Worm (Caenorhabditis elegans) whole organism, dauer: ENCODE measurements around the gene sre-34.

Experiments used
- unc-62 ChIP-seq: sonication (generic microtip); optimal IDR thresholded peaks from 2 replicates; lab custom pipeline; 2017; ENCODE audit warnings: missing biosample characterization, missing genetic modification reagents, missing genetic modification characterization

The sre-34 gene

ce11 chrII:12444679-12445376 lies 5.1 kb upstream of the sre-34 start, which contains the start of the genes W05H5.1 and pitr-6:
W05H5.1 (minus strand) TSS chrII:12444779.
pitr-6 (plus strand) TSS chrII:12445326.
- TF ChIP-seq unc-62 (GFP tag; lab: Kevin White, UChicago), result no peak

ce11 chrII:12448241-12448640 lies 1.7 kb upstream of the sre-34 start, which contains the start of gene srh-27:
srh-27 (plus strand) TSS chrII:12448541.
- no peak for TF ChIP-seq unc-62 (GFP tag; lab: Kevin White, UChicago)

ce11 chrII:12452754-12453352 lies 2.9 kb downstream of the sre-34 start, which contains the start of the genes sre-35 and sre-33:
sre-35 (minus strand) TSS chrII:12452854.
sre-33 (plus strand) TSS chrII:12453302.
- TF ChIP-seq unc-62 (GFP tag; lab: Kevin White, UChicago), result no peak

ce11 chrII:12456633-12457032 lies 6.7 kb downstream of the sre-34 start, which contains the start of gene sre-32:
sre-32 (minus strand) TSS chrII:12456733.
- TF ChIP-seq unc-62 (GFP tag; lab: Kevin White, UChicago), result no peak

ce11 chrII:12457275-12457674 lies 7.3 kb downstream of the sre-34 start, which contains the start of gene sre-38:
sre-38 (plus strand) TSS chrII:12457575.
- no peak for TF ChIP-seq unc-62 (GFP tag; lab: Kevin White, UChicago)

ce11 chrII:12459422-12459821 lies 9.5 kb downstream of the sre-34 start, which contains the start of gene tag-281:
tag-281 (plus strand) TSS chrII:12459761.
- TF ChIP-seq unc-62 (GFP tag; lab: Kevin White, UChicago), result no peak

ce11 chrII:12460602-12461453 lies 10.9 kb downstream of the sre-34 start, which contains the start of gene tag-280:
tag-280 (plus strand) TSS chrII:12460652.
- no peak for TF ChIP-seq unc-62 (GFP tag; lab: Kevin White, UChicago)

- TF ChIP-seq unc-62 (GFP tag; lab: Kevin White, UChicago), result no peak
Observed at ce11 chrII:12462244-12462643, 12.3 kb downstream of the sre-34 start, which contains the start of gene F15A4.2. F15A4.2 (plus strand) TSS chrII:12462544.

- no peak for TF ChIP-seq unc-62 (GFP tag; lab: Kevin White, UChicago)
Observed at ce11 chrII:12465557-12465956, 15.6 kb downstream of the sre-34 start, which contains the start of gene sre-37. sre-37 (plus strand) TSS chrII:12465857.

- no peak for TF ChIP-seq unc-62 (GFP tag; lab: Kevin White, UChicago)
Observed at ce11 chrII:12467047-12467446, 17.1 kb downstream of the sre-34 start, which contains the start of gene srg-16. srg-16 (plus strand) TSS chrII:12467133.

ce11 chrII:12471138-12471855 lies 21.3 kb downstream of the sre-34 start, which contains the start of the genes F15A4.5 and phat-8:
F15A4.5 (minus strand) TSS chrII:12471238.
phat-8 (plus strand) TSS chrII:12471805.
- TF ChIP-seq unc-62 (GFP tag; lab: Kevin White, UChicago), result no peak

ce11 chrII:12473406-12473805 lies 23.5 kb downstream of the sre-34 start, which contains the start of gene srg-17:
srg-17 (plus strand) TSS chrII:12473706.
- TF ChIP-seq unc-62 (GFP tag; lab: Kevin White, UChicago), result no peak

- TF ChIP-seq unc-62 (GFP tag; lab: Kevin White, UChicago), result no peak
Observed at ce11 chrII:12480811-12481210, 30.9 kb downstream of the sre-34 start, which contains the start of gene arrd-9. arrd-9 (minus strand) TSS chrII:12480911.

- no peak for TF ChIP-seq unc-62 (GFP tag; lab: Kevin White, UChicago)
Observed at ce11 chrII:12481645-12482044, 31.7 kb downstream of the sre-34 start.
